Fruit fly (Drosophila melanogaster) whole organism, embryonic: ENCODE measurements around the gene Cdc23.

Experiments
- B-H1 ChIP-seq: fragments of 200-800 bp; sonication (Bioruptor generic); IDR thresholded peaks from 3 replicates; pipeline ENCODE4 v1.3.6; 2022; ENCODE audit warnings: missing biosample characterization, missing genetic modification characterization
- BEAF-32 ChIP-seq: fragments of 200-800 bp; sonication (Bioruptor generic); optimal IDR thresholded peaks from 3 replicates; lab custom pipeline; 2017; ENCODE audit warnings: missing biosample characterization, missing genetic modification characterization, mild to moderate bottlenecking, moderate library complexity, missing genetic modification reagents
- Bgb ChIP-seq: fragments of 200-800 bp; sonication (Bioruptor generic); IDR thresholded peaks from 2 replicates; pipeline ENCODE4 v1.3.6; 2022; ENCODE audit warnings: missing biosample characterization, missing genetic modification characterization; ENCODE audit not compliant: partially characterized antibody
- CG10274 ChIP-seq: fragments of 200-800 bp; sonication (Bioruptor generic); optimal IDR thresholded peaks from 3 replicates; lab custom pipeline; 2017; ENCODE audit warnings: missing biosample characterization, mild to moderate bottlenecking, missing genetic modification characterization
- CG14014 ChIP-seq: fragments of 200-800 bp; sonication (Bioruptor generic); IDR thresholded peaks from 2 replicates; pipeline ENCODE4 v1.3.6; 2022; ENCODE audit warnings: missing biosample characterization, missing genetic modification characterization
- CG15011 ChIP-seq: fragments of 200-800 bp; sonication (Bioruptor generic); optimal IDR thresholded peaks from 3 replicates; lab custom pipeline; 2018; ENCODE audit warnings: missing biosample characterization, mild to moderate bottlenecking, missing genetic modification characterization
- CG1529 ChIP-seq: fragments of 200-800 bp; sonication (Bioruptor generic); optimal IDR thresholded peaks from 3 replicates; lab custom pipeline; 2018; ENCODE audit warnings: missing biosample characterization, missing genetic modification characterization
- CG15514 ChIP-seq: fragments of 200-800 bp; sonication (Bioruptor generic); optimal IDR thresholded peaks from 3 replicates; lab custom pipeline; 2017; ENCODE audit warnings: missing biosample characterization, missing genetic modification characterization, mild to moderate bottlenecking, moderate library complexity, missing genetic modification reagents
- CG15601 ChIP-seq: fragments of 200-800 bp; sonication (Bioruptor generic); optimal IDR thresholded peaks from 3 replicates; lab custom pipeline; 2019; ENCODE audit warnings: missing biosample characterization, mild to moderate bottlenecking, missing genetic modification characterization, moderate library complexity
- CG1603 ChIP-seq: fragments of 200-800 bp; sonication (Bioruptor generic); optimal IDR thresholded peaks from 2 replicates; lab custom pipeline; 2019; ENCODE audit warnings: missing biosample characterization, mild to moderate bottlenecking, missing genetic modification characterization, moderate library complexity
- CG1792 ChIP-seq: fragments of 200-800 bp; sonication (Bioruptor generic); optimal IDR thresholded peaks from 2 replicates; lab custom pipeline; 2016; ENCODE audit warnings: missing biosample characterization, missing genetic modification characterization
- CG18262 ChIP-seq: fragments of 200-800 bp; optimal IDR thresholded peaks from 3 replicates; lab custom pipeline; 2019; ENCODE audit warnings: missing biosample characterization, mild to moderate bottlenecking, missing genetic modification characterization, moderate library complexity
- CG2202 ChIP-seq: fragments of 200-800 bp; sonication (Bioruptor generic); optimal IDR thresholded peaks from 2 replicates; lab custom pipeline; 2018; ENCODE audit warnings: missing biosample characterization, mild to moderate bottlenecking, missing genetic modification characterization
- CG30020 ChIP-seq: fragments of 200-800 bp; optimal IDR thresholded peaks from 2 replicates; lab custom pipeline; 2019; ENCODE audit warnings: missing biosample characterization, mild to moderate bottlenecking, missing genetic modification characterization, moderate library complexity
- CG3726 ChIP-seq: fragments of 200-800 bp; sonication (Bioruptor generic); IDR thresholded peaks from 3 replicates; pipeline ENCODE4, ENCODE4 v1.3.6; 2022; ENCODE audit warnings: missing biosample characterization, missing genetic modification characterization
- CG43689 ChIP-seq: fragments of 200-800 bp; sonication (Bioruptor generic); IDR thresholded peaks from 2 replicates; pipeline ENCODE4 v1.3.6; 2022; ENCODE audit warnings: missing biosample characterization, missing genetic modification characterization
- CG5953 ChIP-seq: fragments of 200-800 bp; sonication (Bioruptor generic); IDR thresholded peaks from 2 replicates; pipeline ENCODE4 v1.3.6; 2022; ENCODE audit warnings: missing biosample characterization, missing genetic modification characterization
- CG6272 ChIP-seq: fragments of 200-800 bp; sonication (Bioruptor generic); IDR thresholded peaks from 2 replicates; pipeline ENCODE4 v1.3.6; 2022; ENCODE audit warnings: missing biosample characterization, missing genetic modification characterization
- CG6765 ChIP-seq: fragments of 200-800 bp; sonication (Bioruptor generic); optimal IDR thresholded peaks from 3 replicates; lab custom pipeline; 2017; ENCODE audit warnings: missing biosample characterization, mild to moderate bottlenecking, missing genetic modification characterization
- CG9609 ChIP-seq: fragments of 200-800 bp; sonication (Bioruptor generic); optimal IDR thresholded peaks from 3 replicates; lab custom pipeline; 2016; ENCODE audit warnings: missing biosample characterization, missing genetic modification characterization
- CTCF ChIP-seq: fragments of 200-800 bp; sonication (Bioruptor generic); optimal IDR thresholded peaks from 2 replicates; lab custom pipeline; 2017; ENCODE audit warnings: missing biosample characterization, mild to moderate bottlenecking, missing genetic modification characterization, moderate library complexity
- CkIIα-i1 ChIP-seq: fragments of 200-800 bp; sonication (Bioruptor generic); IDR thresholded peaks from 2 replicates; pipeline ENCODE4 v1.3.6; 2022; ENCODE audit warnings: missing biosample characterization, missing genetic modification characterization
- Dip2 ChIP-seq: fragments of 200-800 bp; sonication (Bioruptor generic); IDR thresholded peaks from 2 replicates; pipeline ENCODE4 v1.3.6; 2022; ENCODE audit warnings: missing biosample characterization, missing genetic modification characterization
- Dip3 ChIP-seq: fragments of 200-800 bp; sonication (Bioruptor generic); optimal IDR thresholded peaks from 3 replicates; lab custom pipeline; 2016; ENCODE audit warnings: missing biosample characterization, missing genetic modification characterization
- H2.0 ChIP-seq: fragments of 200-800 bp; sonication (Bioruptor generic); IDR thresholded peaks from 2 replicates; pipeline ENCODE4 v1.3.6; 2022; ENCODE audit warnings: missing biosample characterization, missing genetic modification characterization
- HLHmδ ChIP-seq: fragments of 200-800 bp; sonication (Bioruptor generic); optimal IDR thresholded peaks from 2 replicates; lab custom pipeline; 2018; ENCODE audit warnings: missing biosample characterization, mild to moderate bottlenecking, missing genetic modification characterization, moderate library complexity
- Hr78 ChIP-seq, 2 experiments: fragments of 200-800 bp in 1 of 2; fragments of >200 bp in 1 of 2; sonication (Bioruptor generic) in 1 of 2; optimal IDR thresholded peaks; 2 replicates each; lab custom pipeline; 2017 to 2019; ENCODE audit warnings: missing biosample characterization in 2 of 2, missing genetic modification characterization in 2 of 2, mild to moderate bottlenecking in 1 of 2, moderate library complexity in 1 of 2
- Mad ChIP-seq: fragments of 200-800 bp; sonication (Bioruptor generic); optimal IDR thresholded peaks from 2 replicates; lab custom pipeline; 2016; ENCODE audit warnings: missing biosample characterization, missing genetic modification characterization
- Mrtf ChIP-seq: fragments of 200-800 bp; sonication (Bioruptor generic); IDR thresholded peaks from 3 replicates; pipeline ENCODE4 v1.3.6; 2022; ENCODE audit warnings: missing biosample characterization, missing genetic modification characterization
- Stat92E ChIP-seq, 3 experiments: fragments of >200 bp in 2 of 3; fragments of 200-800 bp in 1 of 3; sonication (Bioruptor generic) in 1 of 3; optimal IDR thresholded peaks; 2 replicates each; lab custom pipeline; 2017 to 2019; ENCODE audit warnings: missing biosample characterization in 3 of 3, missing genetic modification characterization in 3 of 3, mild to moderate bottlenecking in 1 of 3, moderate library complexity in 1 of 3
- Xrp1 ChIP-seq: fragments of 200-800 bp; sonication (Bioruptor generic); IDR thresholded peaks from 2 replicates; pipeline ENCODE4 v1.3.6; 2022; ENCODE audit warnings: missing biosample characterization, missing genetic modification characterization
- bowl ChIP-seq: fragments of 200-800 bp; sonication (Bioruptor generic); IDR thresholded peaks from 2 replicates; pipeline ENCODE4 v1.3.6; 2022; ENCODE audit warnings: missing biosample characterization, missing genetic modification characterization
- croc ChIP-seq: fragments of 200-800 bp; sonication (Bioruptor generic); conservative IDR thresholded peaks from 3 replicates; pipeline ENCODE4 v1.3.6; 2022; ENCODE audit warnings: missing biosample characterization, missing genetic modification characterization
- da ChIP-seq: fragments of 200-800 bp; sonication (Bioruptor generic); optimal IDR thresholded peaks from 2 replicates; lab custom pipeline; 2016; ENCODE audit warnings: missing biosample characterization, missing genetic modification characterization
- esg ChIP-seq: fragments of 200-800 bp; sonication (Bioruptor generic); conservative IDR thresholded peaks from 2 replicates; pipeline ENCODE4 v1.3.6; 2022; ENCODE audit warnings: missing biosample characterization, missing genetic modification characterization
- eve ChIP-seq, 2 experiments: fragments of >200 bp; optimal IDR thresholded peaks; 2 replicates each; lab custom pipeline; 2017; ENCODE audit warnings: missing biosample characterization in 2 of 2, missing genetic modification characterization in 2 of 2
- eyg ChIP-seq: fragments of 200-800 bp; sonication (Bioruptor generic); optimal IDR thresholded peaks from 3 replicates; lab custom pipeline; 2016; ENCODE audit warnings: missing biosample characterization, missing genetic modification characterization
- grau ChIP-seq: fragments of 200-800 bp; optimal IDR thresholded peaks from 3 replicates; lab custom pipeline; 2019; ENCODE audit warnings: missing biosample characterization, mild to moderate bottlenecking, missing genetic modification characterization, moderate library complexity
- kah ChIP-seq: fragments of 200-800 bp; sonication (Bioruptor generic); optimal IDR thresholded peaks from 2 replicates; lab custom pipeline; 2018; ENCODE audit warnings: missing biosample characterization, mild to moderate bottlenecking, missing genetic modification characterization
- nerfin-1 ChIP-seq: fragments of 200-800 bp; sonication (Bioruptor generic); optimal IDR thresholded peaks from 3 replicates; lab custom pipeline; 2019; ENCODE audit warnings: missing biosample characterization, mild to moderate bottlenecking, missing genetic modification characterization, moderate library complexity
- nom ChIP-seq: fragments of 200-800 bp; sonication (Bioruptor generic); optimal IDR thresholded peaks from 2 replicates; lab custom pipeline; 2017; ENCODE audit warnings: missing biosample characterization, missing genetic modification characterization, mild to moderate bottlenecking, moderate library complexity, missing genetic modification reagents
- pan ChIP-seq, 4 experiments: fragments of >200 bp in 3 of 4; fragments of 200-800 bp in 1 of 4; sonication (Bioruptor generic) in 1 of 4; optimal IDR thresholded peaks in 3 of 4; IDR thresholded peaks in 1 of 4; 2 replicates each; pipeline versions ENCODE4 v1.3.6 to Lab custom; 2017 to 2022; ENCODE audit warnings: missing biosample characterization in 2 of 4, missing genetic modification characterization in 2 of 4, mixed read lengths in 1 of 4
- pho ChIP-seq: fragments of 200-800 bp; sonication (Bioruptor generic); optimal IDR thresholded peaks from 2 replicates; lab custom pipeline; 2016; ENCODE audit warnings: missing biosample characterization, missing genetic modification characterization
- psq ChIP-seq: fragments of 200-800 bp; sonication (Bioruptor generic); optimal IDR thresholded peaks from 2 replicates; lab custom pipeline; 2017; ENCODE audit warnings: missing biosample characterization, missing genetic modification characterization
- ranshi ChIP-seq: fragments of 200-800 bp; sonication (Bioruptor generic); IDR thresholded peaks from 2 replicates; pipeline ENCODE4 v1.3.6; 2022; ENCODE audit warnings: missing biosample characterization, missing genetic modification characterization
- sim ChIP-seq: fragments of 200-800 bp; sonication (Bioruptor generic); IDR thresholded peaks from 2 replicates; pipeline ENCODE4 v1.3.6; 2022; ENCODE audit warnings: missing biosample characterization, missing genetic modification characterization
- sisA ChIP-seq: fragments of 200-800 bp; sonication (Bioruptor generic); IDR thresholded peaks from 2 replicates; pipeline ENCODE4 v1.3.6; 2022; ENCODE audit warnings: missing biosample characterization, missing genetic modification characterization
- sna ChIP-seq: fragments of 200-800 bp; sonication (Bioruptor generic); IDR thresholded peaks from 2 replicates; pipeline ENCODE4 v1.3.6; 2022; ENCODE audit warnings: missing biosample characterization, missing genetic modification characterization; ENCODE audit not compliant: partially characterized antibody
- twi ChIP-seq: fragments of 200-800 bp; optimal IDR thresholded peaks from 2 replicates; lab custom pipeline; 2019; ENCODE audit warnings: missing biosample characterization, mild to moderate bottlenecking, missing genetic modification characterization, moderate library complexity
- yki ChIP-seq: fragments of >200 bp; optimal IDR thresholded peaks from 3 replicates; lab custom pipeline; 2018

Gene Cdc23

DNA sequence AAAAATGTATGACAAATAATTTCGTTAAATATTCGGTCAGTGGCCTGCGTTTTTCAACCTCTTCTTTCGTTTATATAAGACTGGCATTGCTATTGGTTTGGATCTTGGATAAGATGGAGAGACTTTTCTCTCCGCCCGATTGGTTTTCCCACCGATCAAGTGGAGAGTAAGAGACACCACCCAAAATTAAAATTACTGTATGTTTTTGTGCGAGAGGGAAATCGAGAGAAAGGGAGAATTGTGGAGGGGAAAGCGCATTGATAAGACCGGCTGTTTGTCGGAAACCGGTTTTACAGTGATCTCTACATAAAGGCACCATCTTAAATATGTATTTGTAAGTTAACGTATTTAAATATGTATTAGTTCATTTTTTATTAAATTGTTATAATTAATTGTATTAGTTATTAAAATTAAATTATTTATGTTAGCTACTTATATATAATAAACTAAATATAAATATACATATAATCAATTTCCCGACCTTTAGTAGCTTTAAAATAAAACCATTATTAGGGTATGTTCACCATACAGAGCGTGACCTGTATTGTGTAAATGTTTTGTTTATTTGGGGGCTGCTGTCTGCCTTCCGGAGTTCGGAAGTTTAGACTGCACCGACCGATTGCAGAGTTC is 35.4 kb downstream of the Cdc23 start, which contains the start of gene CG34007 (continued):
- TF ChIP-seq CG30020 (tag; lab: Kevin White, UChicago) (peak; percentile 83), CkIIα-i1 (GFP tag; lab: Robert Waterston, UW) (no peak), esg (GFP tag; lab: Robert Waterston, UW) (peak; percentile 66), B-H1 (peak; percentile 29; the same call in 1 of the 3 replicates), Bgb (GFP tag; lab: Robert Waterston, UW) (no peak), CG6272 (GFP tag; lab: Robert Waterston, UW) (no peak), twi (tag; lab: Kevin White, UChicago) (peak; percentile 90), pan (optimal IDR thresholded peaks at IDR 0.05; lab: Kevin White, UChicago) (no peak), pan (GFP tag; optimal IDR thresholded peaks at IDR 0.05 in 1 of 2, IDR thresholded peaks at IDR 0.05 in 1 of 2) (peak in 1 of 2 experiments; percentile 72), Dip2 (GFP tag; lab: Robert Waterston, UW) (no peak), CG1529 (GFP tag; lab: Kevin White, UChicago) (peak; percentile 76), CG10274 (no peak), Xrp1 (GFP tag; lab: Robert Waterston, UW) (peak; percentile 87), sim (GFP tag; lab: Robert Waterston, UW) (peak; percentile 63; the same call in 1 of the 2 replicates), bowl (GFP tag; lab: Robert Waterston, UW) (no peak), Mrtf (peak; percentile 59; the same call in 2 of the 3 replicates), grau (tag; lab: Kevin White, UChicago) (peak; percentile 100), eyg (GFP tag; lab: Kevin White, UChicago) (no peak), yki (lab: Kevin White, UChicago) (no peak), CG1603 (tag; lab: Kevin White, UChicago) (peak; percentile 34), BEAF-32 (no peak), nerfin-1 (tag; lab: Kevin White, UChicago) (peak; percentile 85), Dip3 (GFP tag; lab: Kevin White, UChicago) (no peak), psq (GFP tag; lab: Kevin White, UChicago) (peak; percentile 11), CG43689 (GFP tag; lab: Robert Waterston, UW) (no peak), HLHmδ (GFP tag; lab: Kevin White, UChicago) (no peak), eve (GFP tag; optimal IDR thresholded peaks at IDR 0.05; lab: Kevin White, UChicago) (no peak), CG15601 (peak; percentile 94), CTCF (GFP tag; lab: Kevin White, UChicago) (peak; percentile 69), ranshi (GFP tag; lab: Robert Waterston, UW) (peak; percentile 81), sisA (GFP tag; lab: Robert Waterston, UW) (peak; percentile 60; the same call in 1 of the 2 replicates), CG18262 (peak; percentile 96), CG6765 (GFP tag; lab: Kevin White, UChicago) (no peak), sna (no peak), CG15011 (GFP tag; lab: Kevin White, UChicago) (no peak), croc (GFP tag; lab: Robert Waterston, UW) (peak; percentile 81), Hr78 (GFP tag; optimal IDR thresholded peaks at IDR 0.05; lab: Kevin White, UChicago) (peak in 1 of 2 experiments; percentile 86), CG5953 (GFP tag; lab: Robert Waterston, UW) (no peak), Stat92E (GFP tag; optimal IDR thresholded peaks at IDR 0.05; lab: Kevin White, UChicago) (peak in 1 of 3 experiments; percentile 89), CG3726 (GFP tag; lab: Robert Waterston, UW) (no peak), kah (GFP tag; lab: Kevin White, UChicago) (peak; percentile 71), H2.0 (GFP tag; lab: Robert Waterston, UW) (0 out of 2 replicates have a peak, but pooled peaks have one; percentile 39), nom (GFP tag; lab: Kevin White, UChicago) (no peak), pho (GFP tag; lab: Kevin White, UChicago) (no peak), CG2202 (tag; lab: Kevin White, UChicago) (peak; percentile 88), CG14014 (GFP tag; lab: Robert Waterston, UW) (peak; percentile 45; the same call in 1 of the 2 replicates), CG15514 (no peak), Mad (no peak), da (no peak), CG1792 (GFP tag; lab: Kevin White, UChicago) (no peak), CG9609 (GFP tag; lab: Kevin White, UChicago) (no peak)
